ENCODE assay signal across 1 fruit fly cellular context in the genomic region with DNA sequence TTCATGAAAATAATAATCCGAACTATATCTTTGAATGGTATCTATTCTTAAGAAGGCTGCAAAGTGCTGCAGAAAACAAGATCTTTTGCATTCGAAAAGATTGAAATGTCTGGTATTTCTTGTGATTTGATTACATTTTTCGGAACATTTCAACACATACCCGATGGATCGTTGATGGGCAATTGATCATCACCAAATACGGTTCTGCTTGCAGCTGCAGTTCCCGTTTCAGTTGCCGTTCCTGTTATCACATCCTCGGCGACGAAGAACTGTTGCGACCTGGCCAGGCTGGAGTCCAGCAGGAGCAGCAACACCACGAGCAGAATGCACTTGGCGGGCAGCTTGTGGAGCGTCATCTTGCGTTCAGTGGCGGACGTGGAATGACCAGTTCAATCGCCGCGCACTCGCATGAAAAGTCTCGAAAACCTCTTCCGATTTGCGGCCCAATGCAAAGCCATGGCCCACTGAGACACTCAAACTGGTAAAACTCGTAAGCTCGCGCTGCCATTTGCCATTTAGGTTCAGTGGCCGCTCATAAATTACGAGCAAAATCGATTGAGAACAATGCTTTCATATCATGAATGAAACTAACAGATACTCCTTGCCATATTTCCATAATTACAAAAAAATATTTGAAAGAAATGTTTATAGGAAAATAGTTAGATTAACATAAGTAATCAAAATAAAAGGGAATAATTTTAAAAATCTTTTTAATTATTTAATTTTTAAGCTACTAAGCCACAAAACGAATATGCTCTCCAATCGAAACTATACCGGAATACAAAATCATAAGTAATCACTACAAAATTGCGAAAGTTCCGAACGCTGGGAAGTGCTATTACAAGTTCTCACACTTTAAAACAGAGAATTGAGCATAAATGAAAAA.
A peak's percentile ranks its signal among the peaks of the same experiment; 100 is the strongest.
TF ChIP-seq lines count a peak whose summit lies in the region.

A gene (minus strand): TSS at position 382 of the 886 bp plus-strand sequence.

TF ChIP-seq in whole organism, prepupa, 60 proteins besides CTCF, POLR2A, EP300 and RAD21 (continued from another document):
- TF ChIP-seq CG3919 (GFP tag; optimal IDR thresholded peaks at IDR 0.05; lab: Kevin White, UChicago): peak; percentile 44
- no peak; the same call in 1 of the 2 replicates for TF ChIP-seq CG11294 (GFP tag; IDR thresholded peaks at IDR 0.05; lab: Robert Waterston, UW)
- TF ChIP-seq CG6792 (GFP tag; optimal IDR thresholded peaks at IDR 0.05; lab: Kevin White, UChicago): no peak
- TF ChIP-seq achi (GFP tag; optimal IDR thresholded peaks at IDR 0.05; lab: Kevin White, UChicago): no peak
- TF ChIP-seq Eip78C (GFP tag; lab: Kevin White, UChicago): peak; percentile 58
- no peak for TF ChIP-seq Eip75B (GFP tag; optimal IDR thresholded peaks at IDR 0.05; lab: Kevin White, UChicago)
- no peak for TF ChIP-seq CG6854 (GFP tag; optimal IDR thresholded peaks at IDR 0.05; lab: Kevin White, UChicago)
- TF ChIP-seq CG8119 (GFP tag; IDR thresholded peaks at IDR 0.05; lab: Robert Waterston, UW): no peak
- peak; percentile 69 for TF ChIP-seq svp (GFP tag; lab: Kevin White, UChicago)
- TF ChIP-seq Lpt (GFP tag; optimal IDR thresholded peaks at IDR 0.05; lab: Kevin White, UChicago): no peak
- TF ChIP-seq CG8632 (GFP tag; optimal IDR thresholded peaks at IDR 0.05; lab: Kevin White, UChicago): peak; percentile 9
- TF ChIP-seq spab (GFP tag; optimal IDR thresholded peaks at IDR 0.05; lab: Kevin White, UChicago): no peak
- no peak for TF ChIP-seq Ets21C (GFP tag; optimal IDR thresholded peaks at IDR 0.05; lab: Kevin White, UChicago)
- no peak for TF ChIP-seq Hr39 (GFP tag; optimal IDR thresholded peaks at IDR 0.05; lab: Kevin White, UChicago)
- TF ChIP-seq CG31627 (GFP tag; optimal IDR thresholded peaks at IDR 0.05; lab: Kevin White, UChicago): no peak
- no peak for TF ChIP-seq Eip93F (GFP tag; optimal IDR thresholded peaks at IDR 0.05; lab: Kevin White, UChicago)
- peak; percentile 4 for TF ChIP-seq CG32006 (GFP tag; optimal IDR thresholded peaks at IDR 0.05; lab: Kevin White, UChicago)
- TF ChIP-seq Met (GFP tag; optimal IDR thresholded peaks at IDR 0.05; lab: Kevin White, UChicago): peak; percentile 34
- TF ChIP-seq CG1621 (tag; optimal IDR thresholded peaks at IDR 0.05; lab: Kevin White, UChicago): no peak
- peak; percentile 13 for TF ChIP-seq esn (GFP tag; optimal IDR thresholded peaks at IDR 0.05; lab: Kevin White, UChicago)
- no peak for TF ChIP-seq acj6 (GFP tag; optimal IDR thresholded peaks at IDR 0.05; lab: Kevin White, UChicago)
- peak in 1 of 2 experiments; percentile 27 for TF ChIP-seq salr (GFP tag; optimal IDR thresholded peaks at IDR 0.05; lab: Kevin White, UChicago)
- no peak for TF ChIP-seq net (GFP tag; optimal IDR thresholded peaks at IDR 0.05; lab: Kevin White, UChicago)
- TF ChIP-seq CG10631 (GFP tag; optimal IDR thresholded peaks at IDR 0.05; lab: Kevin White, UChicago): no peak
- TF ChIP-seq CG34406 (GFP tag; optimal IDR thresholded peaks at IDR 0.05; lab: Kevin White, UChicago): peak; percentile 6
- TF ChIP-seq cyc (GFP tag; optimal IDR thresholded peaks at IDR 0.05; lab: Kevin White, UChicago): no peak
- peak; percentile 28 for TF ChIP-seq Smox (GFP tag; optimal IDR thresholded peaks at IDR 0.05; lab: Kevin White, UChicago)
- TF ChIP-seq fkh (GFP tag; optimal IDR thresholded peaks at IDR 0.05; lab: Kevin White, UChicago): no peak
- TF ChIP-seq CG16779 (tag; optimal IDR thresholded peaks at IDR 0.05; lab: Kevin White, UChicago): no peak
- no peak for TF ChIP-seq CG3032 (tag; optimal IDR thresholded peaks at IDR 0.05; lab: Kevin White, UChicago)
- no peak for TF ChIP-seq lz (GFP tag; optimal IDR thresholded peaks at IDR 0.05; lab: Kevin White, UChicago)
- no peak for TF ChIP-seq Sox15 (GFP tag; optimal IDR thresholded peaks at IDR 0.05; lab: Kevin White, UChicago)
- no peak for TF ChIP-seq pdm3 (GFP tag; optimal IDR thresholded peaks at IDR 0.05; lab: Kevin White, UChicago)
- TF ChIP-seq eg (GFP tag; IDR thresholded peaks at IDR 0.05; lab: Robert Waterston, UW): 0 out of 3 replicates have a peak, but pooled peaks have one; percentile 35
- TF ChIP-seq Sox102F (GFP tag; optimal IDR thresholded peaks at IDR 0.05; lab: Kevin White, UChicago): peak; percentile 4
- peak; percentile 5 for TF ChIP-seq Ets96B (tag; optimal IDR thresholded peaks at IDR 0.05; lab: Kevin White, UChicago)
- TF ChIP-seq Hr38 (GFP tag; optimal IDR thresholded peaks at IDR 0.05; lab: Kevin White, UChicago): no peak
- no peak for TF ChIP-seq ss (GFP tag; optimal IDR thresholded peaks at IDR 0.05; lab: Kevin White, UChicago)
- 0 out of 2 replicates have a peak, but pooled peaks have one; percentile 10 for TF ChIP-seq Gug (GFP tag; IDR thresholded peaks at IDR 0.05; lab: Robert Waterston, UW)
TF ChIP-seq in whole organism, prepupa: peak in this region for 17.
